Fruit fly (Drosophila melanogaster) whole organism, embryonic: ENCODE measurements around the gene lama.

Source experiments
- Ada2b ChIP-seq: fragments of 200-800 bp; sonication (Bioruptor generic); IDR thresholded peaks from 2 replicates; pipeline ENCODE4 v1.3.6; 2022; ENCODE audit warnings: missing biosample characterization, missing genetic modification characterization
- Atf6 ChIP-seq: fragments of 200-800 bp; sonication (Bioruptor generic); IDR thresholded peaks from 2 replicates; pipeline ENCODE4 v1.3.6; 2022; ENCODE audit warnings: missing biosample characterization, missing genetic modification characterization
- BEAF-32 ChIP-seq: fragments of 200-800 bp; sonication (Bioruptor generic); optimal IDR thresholded peaks from 3 replicates; lab custom pipeline; 2017; ENCODE audit warnings: missing biosample characterization, missing genetic modification characterization, mild to moderate bottlenecking, moderate library complexity, missing genetic modification reagents
- Bgb ChIP-seq: fragments of 200-800 bp; sonication (Bioruptor generic); IDR thresholded peaks from 2 replicates; pipeline ENCODE4 v1.3.6; 2022; ENCODE audit warnings: missing biosample characterization, missing genetic modification characterization; ENCODE audit not compliant: partially characterized antibody
- Blimp-1 ChIP-seq: fragments of 200-800 bp; sonication (Bioruptor generic); optimal IDR thresholded peaks from 3 replicates; lab custom pipeline; 2018; ENCODE audit warnings: missing biosample characterization, missing genetic modification characterization, mild to moderate bottlenecking, moderate library complexity, missing genetic modification reagents
- CG10274 ChIP-seq: fragments of 200-800 bp; sonication (Bioruptor generic); optimal IDR thresholded peaks from 3 replicates; lab custom pipeline; 2017; ENCODE audit warnings: missing biosample characterization, mild to moderate bottlenecking, missing genetic modification characterization
- CG10565 ChIP-seq: fragments of 200-800 bp; sonication (Bioruptor generic); optimal IDR thresholded peaks from 3 replicates; lab custom pipeline; 2016; ENCODE audit warnings: missing biosample characterization, mild to moderate bottlenecking, missing genetic modification characterization
- CG10979 ChIP-seq: fragments of 200-800 bp; sonication (Bioruptor generic); optimal IDR thresholded peaks from 2 replicates; lab custom pipeline; 2018; ENCODE audit warnings: missing biosample characterization, mild to moderate bottlenecking, missing genetic modification characterization, moderate library complexity
- CG12071 ChIP-seq: fragments of 200-800 bp; sonication (Bioruptor generic); optimal IDR thresholded peaks from 3 replicates; lab custom pipeline; 2018; ENCODE audit warnings: missing biosample characterization, mild to moderate bottlenecking, missing genetic modification characterization
- CG1233 ChIP-seq: fragments of 200-800 bp; sonication (Bioruptor generic); optimal IDR thresholded peaks from 4 replicates; lab custom pipeline; 2018; ENCODE audit warnings: missing biosample characterization, mild to moderate bottlenecking, missing genetic modification characterization
- CG12391 ChIP-seq: fragments of 200-800 bp; sonication (Bioruptor generic); optimal IDR thresholded peaks from 3 replicates; lab custom pipeline; 2018; ENCODE audit warnings: missing biosample characterization, mild to moderate bottlenecking, missing genetic modification characterization, moderate library complexity
- CG13287 ChIP-seq: fragments of 200-800 bp; sonication (Bioruptor generic); IDR thresholded peaks from 2 replicates; pipeline ENCODE4 v1.3.6; 2022; ENCODE audit warnings: missing biosample characterization, missing genetic modification characterization; ENCODE audit not compliant: partially characterized antibody
- CG14441 ChIP-seq: fragments of 200-800 bp; sonication (Bioruptor generic); IDR thresholded peaks from 2 replicates; pipeline ENCODE4 v1.3.6; 2022; ENCODE audit warnings: missing biosample characterization, missing genetic modification characterization
- CG15479 ChIP-seq: fragments of 200-800 bp; sonication (Bioruptor generic); optimal IDR thresholded peaks from 3 replicates; lab custom pipeline; 2019; ENCODE audit warnings: missing biosample characterization, mild to moderate bottlenecking, missing genetic modification characterization, moderate library complexity
- CG17361 ChIP-seq: fragments of 200-800 bp; sonication (Bioruptor generic); IDR thresholded peaks from 3 replicates; pipeline ENCODE4 v1.3.6; 2022; ENCODE audit warnings: missing biosample characterization, missing genetic modification characterization
- CG33557 ChIP-seq: fragments of 200-800 bp; sonication (Bioruptor generic); optimal IDR thresholded peaks from 2 replicates; lab custom pipeline; 2019; ENCODE audit warnings: missing biosample characterization, mild to moderate bottlenecking, missing genetic modification characterization, moderate library complexity
- CG6272 ChIP-seq: fragments of 200-800 bp; sonication (Bioruptor generic); IDR thresholded peaks from 2 replicates; pipeline ENCODE4 v1.3.6; 2022; ENCODE audit warnings: missing biosample characterization, missing genetic modification characterization
- CG6683 ChIP-seq: fragments of 200-800 bp; sonication (Bioruptor generic); optimal IDR thresholded peaks from 2 replicates; lab custom pipeline; 2017; ENCODE audit warnings: missing biosample characterization, mild to moderate bottlenecking, missing genetic modification characterization, missing genetic modification reagents
- CG6813 ChIP-seq: fragments of 200-800 bp; sonication (Bioruptor generic); optimal IDR thresholded peaks from 2 replicates; lab custom pipeline; 2017; ENCODE audit warnings: missing biosample characterization, missing genetic modification characterization, mild to moderate bottlenecking, moderate library complexity, missing genetic modification reagents
- CG7357 ChIP-seq: fragments of 200-800 bp; sonication (Bioruptor generic); IDR thresholded peaks from 3 replicates; pipeline ENCODE4 v1.3.6; 2022; ENCODE audit warnings: missing biosample characterization, missing genetic modification characterization
- CG7556 ChIP-seq: fragments of 200-800 bp; sonication (Bioruptor generic); optimal IDR thresholded peaks from 2 replicates; lab custom pipeline; 2017; ENCODE audit warnings: missing biosample characterization, mild to moderate bottlenecking, missing genetic modification characterization
- CG7745 ChIP-seq: fragments of 200-800 bp; sonication (Bioruptor generic); optimal IDR thresholded peaks from 2 replicates; lab custom pipeline; 2018; ENCODE audit warnings: missing biosample characterization, mild to moderate bottlenecking, missing genetic modification characterization, moderate library complexity
- CG8290 ChIP-seq, 3 experiments: fragments of 200-800 bp; sonication (Bioruptor generic); optimal IDR thresholded peaks; 2 replicates each; lab custom pipeline; 2016 to 2019; ENCODE audit warnings: missing biosample characterization in 3 of 3, missing genetic modification characterization in 3 of 3, mild to moderate bottlenecking in 2 of 3, moderate library complexity in 1 of 3
- CG9437 ChIP-seq: fragments of 200-800 bp; sonication (Bioruptor generic); optimal IDR thresholded peaks from 2 replicates; lab custom pipeline; 2018; ENCODE audit warnings: missing biosample characterization, mild to moderate bottlenecking, missing genetic modification characterization
- CG9609 ChIP-seq: fragments of 200-800 bp; sonication (Bioruptor generic); optimal IDR thresholded peaks from 3 replicates; lab custom pipeline; 2016; ENCODE audit warnings: missing biosample characterization, missing genetic modification characterization
- CG9932 ChIP-seq: fragments of 200-800 bp; sonication (Bioruptor generic); IDR thresholded peaks from 2 replicates; pipeline ENCODE4 v1.3.6; 2022; ENCODE audit warnings: missing biosample characterization, missing genetic modification characterization
- Dip3 ChIP-seq: fragments of 200-800 bp; sonication (Bioruptor generic); optimal IDR thresholded peaks from 3 replicates; lab custom pipeline; 2016; ENCODE audit warnings: missing biosample characterization, missing genetic modification characterization
- Doc2 ChIP-seq: fragments of 200-800 bp; sonication (Bioruptor generic); IDR thresholded peaks from 2 replicates; pipeline ENCODE4 v1.3.6; 2022; ENCODE audit warnings: missing biosample characterization, missing genetic modification characterization
- NC2β ChIP-seq: fragments of 200-800 bp; sonication (Bioruptor generic); optimal IDR thresholded peaks from 2 replicates; lab custom pipeline; 2016; ENCODE audit warnings: missing biosample characterization, missing genetic modification characterization
- Ptx1 ChIP-seq: fragments of 200-800 bp; sonication (Bioruptor generic); IDR thresholded peaks from 2 replicates; pipeline ENCODE4 v1.3.6; 2022; ENCODE audit warnings: missing biosample characterization, missing genetic modification characterization
- Six4 ChIP-seq: fragments of 200-800 bp; sonication (Bioruptor generic); optimal IDR thresholded peaks from 2 replicates; lab custom pipeline; 2016; ENCODE audit warnings: missing biosample characterization, missing genetic modification characterization
- Sox100B ChIP-seq: fragments of 200-800 bp; sonication (Bioruptor generic); optimal IDR thresholded peaks from 3 replicates; lab custom pipeline; 2018; ENCODE audit warnings: missing biosample characterization, mild to moderate bottlenecking, missing genetic modification characterization
- Sry-δ ChIP-seq: fragments of 200-800 bp; sonication (Bioruptor generic); optimal IDR thresholded peaks from 2 replicates; lab custom pipeline; 2016; ENCODE audit warnings: missing biosample characterization, missing genetic modification characterization
- abd-A ChIP-seq: fragments of 200-800 bp; sonication (Bioruptor generic); optimal IDR thresholded peaks from 3 replicates; lab custom pipeline; 2019; ENCODE audit warnings: missing biosample characterization, mild to moderate bottlenecking, missing genetic modification characterization, moderate library complexity
- aop ChIP-seq: fragments of 200-800 bp; sonication (Bioruptor generic); IDR thresholded peaks from 2 replicates; pipeline ENCODE4 v1.3.6; 2022; ENCODE audit warnings: missing biosample characterization, missing genetic modification characterization
- bigmax ChIP-seq: fragments of 200-800 bp; sonication (Bioruptor generic); optimal IDR thresholded peaks from 2 replicates; lab custom pipeline; 2018; ENCODE audit warnings: missing biosample characterization, mild to moderate bottlenecking, missing genetic modification characterization
- gcm ChIP-seq: fragments of 200-800 bp; sonication (Bioruptor generic); optimal IDR thresholded peaks from 2 replicates; lab custom pipeline; 2019; ENCODE audit warnings: missing biosample characterization, mild to moderate bottlenecking, missing genetic modification characterization, moderate library complexity
- hth ChIP-seq: fragments of >200 bp; optimal IDR thresholded peaks from 2 replicates; lab custom pipeline; 2017; ENCODE audit warnings: inconsistent platforms
- lmd ChIP-seq: fragments of 200-800 bp; sonication (Bioruptor generic); IDR thresholded peaks from 2 replicates; pipeline ENCODE4 v1.3.6; 2022; ENCODE audit warnings: missing biosample characterization, missing genetic modification characterization
- mam ChIP-seq: fragments of 200-800 bp; sonication (Bioruptor generic); optimal IDR thresholded peaks from 3 replicates; lab custom pipeline; 2016; ENCODE audit warnings: missing biosample characterization, missing genetic modification characterization
- pzg ChIP-seq: fragments of 200-800 bp; sonication (Bioruptor generic); optimal IDR thresholded peaks from 3 replicates; lab custom pipeline; 2018; ENCODE audit warnings: missing biosample characterization, mild to moderate bottlenecking, missing genetic modification characterization, moderate library complexity
- row ChIP-seq: fragments of 200-800 bp; sonication (Bioruptor generic); IDR thresholded peaks from 3 replicates; pipeline ENCODE4 v1.3.6; 2022; ENCODE audit warnings: missing biosample characterization, missing genetic modification characterization
- schlank ChIP-seq: fragments of 200-800 bp; sonication (Bioruptor generic); optimal IDR thresholded peaks from 2 replicates; lab custom pipeline; 2018; ENCODE audit warnings: missing biosample characterization, mild to moderate bottlenecking, missing genetic modification characterization
- sisA ChIP-seq: fragments of 200-800 bp; sonication (Bioruptor generic); IDR thresholded peaks from 2 replicates; pipeline ENCODE4 v1.3.6; 2022; ENCODE audit warnings: missing biosample characterization, missing genetic modification characterization
- slou ChIP-seq: fragments of 200-800 bp; sonication (Bioruptor generic); optimal IDR thresholded peaks from 3 replicates; lab custom pipeline; 2016; ENCODE audit warnings: missing biosample characterization, missing genetic modification characterization
- tap ChIP-seq: fragments of 200-800 bp; optimal IDR thresholded peaks from 3 replicates; lab custom pipeline; 2019; ENCODE audit warnings: missing biosample characterization, mild to moderate bottlenecking, missing genetic modification characterization, moderate library complexity
- toy ChIP-seq: fragments of 200-800 bp; sonication (Bioruptor generic); IDR thresholded peaks from 2 replicates; pipeline ENCODE4 v1.3.6; 2022; ENCODE audit warnings: missing biosample characterization, missing genetic modification characterization
- tx ChIP-seq: fragments of 200-800 bp; sonication (Bioruptor generic); optimal IDR thresholded peaks from 2 replicates; lab custom pipeline; 2016; ENCODE audit warnings: missing biosample characterization, missing genetic modification characterization

Gene lama

dm6 chr3L:5360039-5360988, 4.6 kb upstream of the lama start, which contains the start of gene Cyt-c1 (continued):
- TF ChIP-seq CG10979 (tag; lab: Kevin White, UChicago) (no peak), Ada2b (GFP tag; lab: Robert Waterston, UW) (0 out of 2 replicates have a peak, but pooled peaks have one; percentile 12), CG33557 (GFP tag; lab: Kevin White, UChicago) (no peak), hth (lab: Kevin White, UChicago) (no peak), CG14441 (GFP tag; lab: Robert Waterston, UW) (no peak), abd-A (no peak), sisA (GFP tag; lab: Robert Waterston, UW) (no peak), Ptx1 (GFP tag; lab: Robert Waterston, UW) (no peak), CG12391 (tag; lab: Kevin White, UChicago) (peak; percentile 26), CG6683 (no peak), CG9932 (peak; percentile 65), CG8290 (GFP tag; optimal IDR thresholded peaks at IDR 0.05; lab: Kevin White, UChicago) (no peak), CG8290 (tag; optimal IDR thresholded peaks at IDR 0.05; lab: Kevin White, UChicago) (no peak), CG7556 (no peak), CG15479 (GFP tag; lab: Kevin White, UChicago) (no peak), Bgb (peak; percentile 59; the same call in 1 of the 2 replicates), CG10565 (GFP tag; lab: Kevin White, UChicago) (no peak), tap (tag; lab: Kevin White, UChicago) (no peak), CG10274 (GFP tag; lab: Kevin White, UChicago) (no peak), CG6272 (0 out of 2 replicates have a peak, but pooled peaks have one; percentile 29), Six4 (GFP tag; lab: Kevin White, UChicago) (no peak), CG17361 (no peak), Doc2 (no peak), Dip3 (GFP tag; lab: Kevin White, UChicago) (no peak), CG13287 (peak; percentile 70), CG7357 (GFP tag; lab: Robert Waterston, UW) (no peak), CG7745 (no peak), Sry-δ (peak; percentile 64), aop (no peak), lmd (no peak), Blimp-1 (GFP tag; lab: Kevin White, UChicago) (no peak), row (peak; percentile 71), BEAF-32 (GFP tag; lab: Kevin White, UChicago) (peak; percentile 61), Sox100B (GFP tag; lab: Kevin White, UChicago) (no peak), slou (no peak), CG12071 (no peak), Atf6 (GFP tag; lab: Robert Waterston, UW) (peak; percentile 45; the same call in 1 of the 2 replicates), toy (GFP tag; lab: Robert Waterston, UW) (no peak), CG6813 (GFP tag; lab: Kevin White, UChicago) (peak; percentile 16), gcm (GFP tag; lab: Kevin White, UChicago) (no peak), bigmax (GFP tag; lab: Kevin White, UChicago) (peak; percentile 99), CG9437 (no peak), NC2β (GFP tag; lab: Kevin White, UChicago) (no peak), schlank (tag; lab: Kevin White, UChicago) (no peak), CG9609 (GFP tag; lab: Kevin White, UChicago) (no peak), mam (GFP tag; lab: Kevin White, UChicago) (no peak), tx (GFP tag; lab: Kevin White, UChicago) (no peak), pzg (peak; percentile 39), CG1233 (no peak)
